Worm (Caenorhabditis elegans) whole organism, midembryonic: ENCODE results near the gene cutl-12.

Experiments
- T22C8.4 ChIP-seq: fragments of 200-800 bp; sonication (Bioruptor generic); IDR thresholded peaks from 2 replicates; pipeline ENCODE4 v1.3.6; 2022; ENCODE audit warnings: missing genetic modification characterization, missing compliant biosample characterization
- cog-1 ChIP-seq: sonication (generic microtip); optimal IDR thresholded peaks from 2 replicates; lab custom pipeline; 2016; ENCODE audit warnings: missing genetic modification characterization, missing compliant biosample characterization
- flt-1 ChIP-seq: fragments of 200-800 bp; sonication (Bioruptor generic); IDR thresholded peaks from 2 replicates; pipeline ENCODE4 v1.3.6; 2022; ENCODE audit warnings: missing genetic modification characterization, missing compliant biosample characterization
- klf-2 ChIP-seq: fragments of 200-800 bp; sonication (Bioruptor generic); conservative IDR thresholded peaks from 2 replicates; pipeline ENCODE4 v1.3.6; 2022; ENCODE audit warnings: missing genetic modification reagents, missing genetic modification characterization, missing compliant biosample characterization
- med-1 ChIP-seq: sonication (generic microtip); optimal IDR thresholded peaks from 2 replicates; lab custom pipeline; 2017; ENCODE audit warnings: missing genetic modification characterization, mild to moderate bottlenecking, missing compliant biosample characterization, antibody characterized with exemption, missing genetic modification reagents; ENCODE audit not compliant: insufficient read depth
- tab-1 ChIP-seq: fragments of 200-800 bp; sonication (Bioruptor generic); IDR thresholded peaks from 2 replicates; pipeline ENCODE4 v1.3.6; 2022; ENCODE audit warnings: missing genetic modification characterization, missing compliant biosample characterization
- ztf-23 ChIP-seq: fragments of 200-800 bp; sonication (Bioruptor generic); IDR thresholded peaks from 2 replicates; pipeline ENCODE4 v1.3.6; 2022; ENCODE audit warnings: missing genetic modification reagents, missing genetic modification characterization, missing compliant biosample characterization
- ztf-29 ChIP-seq: fragments of 200-800 bp; sonication (Bioruptor generic); IDR thresholded peaks from 2 replicates; pipeline ENCODE4 v1.3.6; 2022; ENCODE audit warnings: missing genetic modification reagents, missing genetic modification characterization, missing compliant biosample characterization

ce11 chrII:8627907-8628306, 6.4 kb downstream of the cutl-12 start:
- TF ChIP-seq tab-1 (no peak), flt-1 (GFP tag; lab: Robert Waterston, UW) (no peak), ztf-23 (GFP tag; lab: Robert Waterston, UW) (no peak), T22C8.4 (GFP tag; lab: Robert Waterston, UW) (no peak), cog-1 (tag; lab: Kevin White, UChicago) (no peak), med-1 (no peak), klf-2 (no peak), ztf-29 (GFP tag; lab: Robert Waterston, UW) (no peak)
